Worm (Caenorhabditis elegans) whole organism, L4 larva: ENCODE data around the gene urb-1.

Source experiments
- R02D3.7 ChIP-seq: fragments of 150-350 bp; sonication (generic microtip); optimal IDR thresholded peaks from 3 replicates; lab custom pipeline; 2014; ENCODE audit warnings: missing biosample characterization, missing genetic modification characterization
- Y48G9A.11 ChIP-seq: fragments of 200-800 bp; sonication (Bioruptor generic); IDR thresholded peaks from 2 replicates; pipeline ENCODE4 v1.3.6; 2022; ENCODE audit warnings: missing genetic modification reagents, missing genetic modification characterization, missing compliant biosample characterization
- ZK546.5 ChIP-seq, 2 experiments: sonication (generic microtip); optimal IDR thresholded peaks; 2 replicates each; lab custom pipeline; 2017; ENCODE audit warnings: missing biosample characterization in 2 of 2, missing genetic modification characterization in 2 of 2
- aha-1 ChIP-seq: fragments of 150-350 bp; peaks from one replicate; lab custom pipeline; 2014; ENCODE audit warnings: missing biosample characterization, missing genetic modification characterization
- ceh-20 ChIP-seq: fragments of 200-800 bp; sonication (Bioruptor generic); IDR thresholded peaks from 2 replicates; pipeline ENCODE4 v1.3.6; 2022; ENCODE audit warnings: missing genetic modification reagents, missing genetic modification characterization, missing compliant biosample characterization
- ceh-32 ChIP-seq: sonication (generic microtip); optimal IDR thresholded peaks from 2 replicates; lab custom pipeline; 2016; ENCODE audit warnings: mild to moderate bottlenecking, missing genetic modification characterization, missing compliant biosample characterization; ENCODE audit not compliant: poor library complexity
- ces-1 ChIP-seq: fragments of 150-350 bp; sonication (generic microtip); optimal IDR thresholded peaks from 4 replicates; lab custom pipeline; 2014; ENCODE audit warnings: missing biosample characterization, missing genetic modification reagents, missing genetic modification characterization
- daf-16 ChIP-seq, 3 experiments: sonication (generic microtip); optimal IDR thresholded peaks; 2 replicates each; lab custom pipeline; 2016 to 2017; ENCODE audit warnings: missing genetic modification characterization in 3 of 3, missing genetic modification reagents in 3 of 3, mild to moderate bottlenecking in 2 of 3, missing compliant biosample characterization in 2 of 3, missing biosample characterization in 1 of 3, moderate library complexity in 1 of 3
- dmd-6 ChIP-seq: fragments of 200-800 bp; sonication (Bioruptor generic); IDR thresholded peaks from 2 replicates; pipeline ENCODE4 v1.3.6; 2022; ENCODE audit warnings: missing genetic modification reagents, missing genetic modification characterization, missing compliant biosample characterization
- dpl-1 ChIP-seq: fragments of 150-350 bp; optimal IDR thresholded peaks from 2 replicates; lab custom pipeline; 2014; ENCODE audit warnings: missing biosample characterization, missing genetic modification reagents, missing genetic modification characterization
- dve-1 ChIP-seq: sonication (generic microtip); optimal IDR thresholded peaks from 2 replicates; lab custom pipeline; 2017; ENCODE audit warnings: antibody characterized with exemption, mild to moderate bottlenecking, missing genetic modification characterization, missing compliant biosample characterization; ENCODE audit not compliant: insufficient read depth
- egl-27 ChIP-seq: sonication (generic microtip); optimal IDR thresholded peaks from 3 replicates; lab custom pipeline; 2017; ENCODE audit warnings: missing biosample characterization, missing genetic modification reagents, missing genetic modification characterization
- fkh-10 ChIP-seq: fragments of 150-350 bp; optimal IDR thresholded peaks from 2 replicates; lab custom pipeline; 2014; ENCODE audit warnings: missing biosample characterization, missing genetic modification reagents, missing genetic modification characterization
- fos-1 ChIP-seq: fragments of 150-350 bp; optimal IDR thresholded peaks from 2 replicates; lab custom pipeline; 2014; ENCODE audit warnings: missing biosample characterization, missing genetic modification characterization
- gei-8 ChIP-seq: fragments of 200-800 bp; sonication (Bioruptor generic); optimal IDR thresholded peaks from 2 replicates; lab custom pipeline; 2018; ENCODE audit warnings: mild to moderate bottlenecking, missing genetic modification characterization, missing compliant biosample characterization
- hlh-11 ChIP-seq: fragments of 200-800 bp; sonication (Bioruptor generic); optimal IDR thresholded peaks from 2 replicates; lab custom pipeline; 2018; ENCODE audit warnings: mild to moderate bottlenecking, missing genetic modification characterization, missing compliant biosample characterization
- hlh-30 ChIP-seq: sonication (generic microtip); optimal IDR thresholded peaks from 2 replicates; lab custom pipeline; 2017; ENCODE audit warnings: antibody characterized with exemption, mild to moderate bottlenecking, missing genetic modification characterization, missing compliant biosample characterization; ENCODE audit not compliant: insufficient read depth
- jun-1 ChIP-seq: fragments of 150-350 bp; optimal IDR thresholded peaks from 2 replicates; lab custom pipeline; 2014; ENCODE audit warnings: missing biosample characterization, missing genetic modification reagents, missing genetic modification characterization
- lim-7 ChIP-seq: fragments of 200-800 bp; sonication (Bioruptor generic); IDR thresholded peaks from 2 replicates; pipeline ENCODE4 v1.3.6; 2022; ENCODE audit warnings: missing genetic modification characterization, missing compliant biosample characterization
- lin-29 ChIP-seq: fragments of 200-800 bp; sonication (Bioruptor generic); IDR thresholded peaks from 2 replicates; pipeline ENCODE4 v1.3.6; 2022; ENCODE audit warnings: missing genetic modification reagents, missing genetic modification characterization, missing compliant biosample characterization
- mep-1 ChIP-seq: fragments of 150-350 bp; sonication (generic microtip); optimal IDR thresholded peaks from 3 replicates; lab custom pipeline; 2014; ENCODE audit warnings: missing biosample characterization, missing genetic modification characterization
- mxl-2 ChIP-seq: fragments of 200-800 bp; sonication (Bioruptor generic); conservative IDR thresholded peaks from 2 replicates; pipeline ENCODE4 v1.3.6; 2022; ENCODE audit warnings: missing genetic modification reagents, missing genetic modification characterization, missing compliant biosample characterization
- mxl-3 ChIP-seq: fragments of 200-800 bp; sonication (Bioruptor generic); optimal IDR thresholded peaks from 2 replicates; lab custom pipeline; 2018; ENCODE audit warnings: mild to moderate bottlenecking, missing genetic modification characterization, missing compliant biosample characterization
- nhr-10 ChIP-seq: fragments of 150-350 bp; optimal IDR thresholded peaks from 2 replicates; lab custom pipeline; 2014; ENCODE audit warnings: missing biosample characterization, missing genetic modification characterization
- nhr-11 ChIP-seq: fragments of 150-350 bp; optimal IDR thresholded peaks from 2 replicates; lab custom pipeline; 2014; ENCODE audit warnings: missing biosample characterization, missing genetic modification characterization
- nhr-237 ChIP-seq: sonication (generic microtip); optimal IDR thresholded peaks from 2 replicates; lab custom pipeline; 2017; ENCODE audit warnings: missing biosample characterization, missing genetic modification characterization
- nhr-28 ChIP-seq: fragments of 150-350 bp; optimal IDR thresholded peaks from 2 replicates; lab custom pipeline; 2014; ENCODE audit warnings: missing biosample characterization, missing genetic modification characterization
- nhr-77 ChIP-seq: fragments of 150-350 bp; optimal IDR thresholded peaks from 2 replicates; lab custom pipeline; 2014; ENCODE audit warnings: missing biosample characterization, missing genetic modification characterization
- php-3 ChIP-seq: fragments of 200-800 bp; sonication (Bioruptor generic); IDR thresholded peaks from 2 replicates; pipeline ENCODE4 v1.3.6; 2022; ENCODE audit warnings: missing genetic modification reagents, missing genetic modification characterization, missing compliant biosample characterization
- pqm-1 ChIP-seq: sonication (generic microtip); optimal IDR thresholded peaks from 2 replicates; lab custom pipeline; 2017; ENCODE audit warnings: missing biosample characterization, missing genetic modification characterization
- sdz-12 ChIP-seq: fragments of 200-800 bp; sonication (Bioruptor generic); optimal IDR thresholded peaks from 2 replicates; lab custom pipeline; 2018; ENCODE audit warnings: mild to moderate bottlenecking, missing genetic modification characterization, missing compliant biosample characterization
- set-16 ChIP-seq: fragments of 200-800 bp; sonication (Bioruptor generic); IDR thresholded peaks from 2 replicates; pipeline ENCODE4 v1.3.6; 2022; ENCODE audit warnings: missing genetic modification reagents, missing genetic modification characterization, missing compliant biosample characterization
- snpc-4 ChIP-seq: fragments of 150-350 bp; optimal IDR thresholded peaks from 2 replicates; lab custom pipeline; 2014; ENCODE audit warnings: missing biosample characterization, missing genetic modification characterization
- unc-62 ChIP-seq, 3 experiments: fragments of 150-350 bp in 1 of 3; sonication (generic microtip); optimal IDR thresholded peaks in 2 of 3; peaks in 1 of 3; 1 replicate in 1 of 3; 2 replicates in 2 of 3; lab custom pipeline; 2014 to 2017; ENCODE audit warnings: missing biosample characterization in 3 of 3, missing genetic modification characterization in 3 of 3, missing genetic modification reagents in 3 of 3, missing genotype in 1 of 3
- zag-1 ChIP-seq: fragments of 150-350 bp; optimal IDR thresholded peaks from 2 replicates; lab custom pipeline; 2014; ENCODE audit warnings: missing biosample characterization, missing genetic modification characterization
- zfp-2 ChIP-seq: sonication (generic microtip); optimal IDR thresholded peaks from 2 replicates; lab custom pipeline; 2016; ENCODE audit warnings: mild to moderate bottlenecking, missing genetic modification characterization, missing compliant biosample characterization
- zfp-3 ChIP-seq: fragments of 200-800 bp; sonication (Bioruptor generic); conservative IDR thresholded peaks from 2 replicates; pipeline ENCODE4 v1.3.6; 2022; ENCODE audit warnings: missing genetic modification reagents, missing genetic modification characterization, missing compliant biosample characterization
- zip-2 ChIP-seq: fragments of 150-350 bp; optimal IDR thresholded peaks from 2 replicates; lab custom pipeline; 2014; ENCODE audit warnings: missing biosample characterization, missing genetic modification characterization

Gene urb-1

DNA sequence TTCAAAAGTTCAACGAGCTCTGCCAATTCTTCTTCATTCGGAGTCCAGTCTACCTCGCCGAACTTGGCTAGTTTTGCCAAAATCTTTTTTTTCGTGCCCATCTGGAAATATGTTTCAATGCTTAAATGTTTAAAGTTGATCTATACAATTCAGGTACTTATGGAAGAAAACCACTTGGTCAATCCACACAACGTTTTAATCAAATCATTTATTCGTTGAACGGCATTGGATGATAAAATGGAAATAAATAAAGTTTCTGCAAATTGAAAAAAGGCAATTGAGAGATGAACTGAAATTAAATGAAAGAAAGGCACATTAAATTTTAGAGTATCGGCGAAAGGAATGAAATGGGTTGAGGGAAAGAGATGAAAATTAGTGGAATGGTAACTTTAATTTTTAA lies at the start of gene urb-1:
TSS of gene urb-1 (minus strand) at position 101 of the 400 bp plus-strand sequence.
- TF ChIP-seq fkh-10 (no peak), egl-27 (tag; lab: Kevin White, UChicago) (no peak), hlh-30 (tag; lab: Kevin White, UChicago) (no peak), zfp-3 (GFP tag; lab: Robert Waterston, UW) (no peak), pqm-1 (tag; lab: Kevin White, UChicago) (no peak), lin-29 (GFP tag; lab: Robert Waterston, UW) (no peak), zip-2 (no peak), sdz-12 (no peak), mxl-2 (no peak), gei-8 (GFP tag; lab: Kevin White, UChicago) (no peak), ces-1 (GFP tag; lab: Kevin White, UChicago) (no peak), ceh-20 (GFP tag; lab: Robert Waterston, UW) (no peak)

DNA sequence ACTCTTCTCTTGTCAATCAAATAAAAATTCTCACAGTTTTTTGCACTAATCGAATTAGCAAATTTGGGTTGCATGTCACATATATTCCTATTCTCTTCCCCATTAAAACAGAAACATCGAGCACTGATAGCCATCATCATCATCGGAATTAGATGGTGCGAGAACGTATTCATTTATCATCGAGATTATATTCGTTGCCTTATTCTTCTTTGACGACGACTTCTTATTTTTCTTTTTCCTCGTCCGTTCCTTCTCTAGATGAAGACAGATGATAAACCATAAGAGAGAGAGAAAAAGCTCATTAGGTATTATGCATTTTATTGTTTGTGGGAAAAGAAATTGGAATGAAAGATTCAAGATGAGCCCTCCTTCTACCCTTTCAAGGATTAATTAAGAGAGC lies 47.3 kb upstream of the urb-1 start:
- TF ChIP-seq egl-27 (tag; lab: Kevin White, UChicago) (no peak), unc-62 (GFP tag; optimal IDR thresholded peaks at IDR 0.05 in 1 of 2; lab: Kevin White, UChicago) (peak in 1 of 2 experiments; percentile 4), unc-62 (tag; optimal IDR thresholded peaks at IDR 0.05; lab: Kevin White, UChicago) (no peak)

DNA sequence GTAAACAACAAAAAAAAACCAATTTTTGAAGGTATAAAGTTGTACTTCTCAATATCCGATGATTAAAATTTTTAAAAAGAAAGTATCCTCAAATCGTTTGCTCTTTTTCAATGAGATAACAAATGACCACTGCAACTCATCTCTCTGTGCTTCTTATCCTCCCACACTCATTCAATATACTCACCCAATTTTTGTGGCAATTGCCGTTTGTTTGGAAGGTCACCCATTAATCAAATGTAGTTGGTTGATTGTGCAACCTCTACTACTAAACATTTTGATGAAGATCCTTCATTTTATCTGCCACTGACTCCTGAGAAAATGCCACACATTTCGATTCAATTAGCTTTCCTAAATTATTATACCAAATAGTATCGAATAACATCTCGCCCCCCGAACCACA lies 43.7 kb upstream of the urb-1 start:
- no peak for TF ChIP-seq zag-1 (tag; lab: Kevin White, UChicago)
- TF ChIP-seq dpl-1 (GFP tag; lab: Kevin White, UChicago) = no peak
- no peak for TF ChIP-seq lim-7 (GFP tag; lab: Robert Waterston, UW)

DNA sequence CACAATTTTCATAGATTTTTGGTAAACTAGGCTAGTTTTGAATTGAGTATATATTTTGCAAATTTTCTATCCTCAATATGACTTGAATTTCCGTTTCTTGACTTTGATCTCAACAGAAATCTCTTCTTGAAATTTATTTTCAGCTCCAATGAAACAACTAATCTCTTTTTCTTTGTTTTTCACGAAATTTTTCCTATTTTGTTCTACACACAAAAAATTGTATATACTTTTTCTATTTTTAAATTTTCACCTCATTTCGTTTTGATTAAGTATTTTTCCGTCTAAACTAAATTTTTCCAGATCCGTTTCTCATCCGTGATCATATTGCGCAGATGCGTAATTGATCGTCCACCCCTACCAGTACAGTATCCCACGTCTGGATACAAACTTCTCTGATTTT lies 40.8 kb upstream of the urb-1 start, which contains the start of gene unc-83:
TSS of gene unc-83 (plus strand) at position 301 of the 400 bp plus-strand sequence.
- peak in 1 of 2 experiments; percentile 45 for TF ChIP-seq unc-62 (GFP tag; optimal IDR thresholded peaks at IDR 0.05 in 1 of 2; lab: Kevin White, UChicago)
- TF ChIP-seq unc-62 (tag; optimal IDR thresholded peaks at IDR 0.05; lab: Kevin White, UChicago) = no peak
- TF ChIP-seq fkh-10 = no peak
- TF ChIP-seq zfp-2 (tag; lab: Kevin White, UChicago) = no peak
- TF ChIP-seq ceh-32 = no peak
- no peak for TF ChIP-seq pqm-1 (tag; lab: Kevin White, UChicago)

DNA sequence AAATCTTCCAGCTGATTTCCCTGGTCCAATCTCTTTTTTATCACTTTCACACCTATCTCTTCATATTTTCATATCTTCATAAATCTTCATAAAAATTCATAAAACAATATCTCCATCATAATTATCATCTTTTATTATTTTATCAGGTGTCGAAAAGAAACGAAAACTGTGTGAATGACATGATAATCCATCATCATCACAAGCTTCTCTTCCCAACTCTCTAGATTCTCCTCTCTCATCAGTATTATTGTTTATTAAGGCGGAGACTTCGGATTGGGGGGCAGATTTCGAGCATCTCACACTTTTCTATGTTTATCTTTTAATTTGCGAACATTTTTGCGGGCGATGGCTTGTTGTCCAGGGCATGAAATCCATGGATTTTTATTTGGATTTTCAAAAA lies 40.3 kb upstream of the urb-1 start:
- no peak for TF ChIP-seq jun-1 (tag; lab: Kevin White, UChicago)
- no peak for TF ChIP-seq snpc-4 (tag; lab: Kevin White, UChicago)
- no peak for TF ChIP-seq ceh-20 (GFP tag; lab: Robert Waterston, UW)
- TF ChIP-seq dpl-1 (GFP tag; lab: Kevin White, UChicago) = no peak
- TF ChIP-seq mxl-3 = no peak
- no peak for TF ChIP-seq Y48G9A.11
- TF ChIP-seq nhr-28 = no peak
- no peak for TF ChIP-seq fos-1

DNA sequence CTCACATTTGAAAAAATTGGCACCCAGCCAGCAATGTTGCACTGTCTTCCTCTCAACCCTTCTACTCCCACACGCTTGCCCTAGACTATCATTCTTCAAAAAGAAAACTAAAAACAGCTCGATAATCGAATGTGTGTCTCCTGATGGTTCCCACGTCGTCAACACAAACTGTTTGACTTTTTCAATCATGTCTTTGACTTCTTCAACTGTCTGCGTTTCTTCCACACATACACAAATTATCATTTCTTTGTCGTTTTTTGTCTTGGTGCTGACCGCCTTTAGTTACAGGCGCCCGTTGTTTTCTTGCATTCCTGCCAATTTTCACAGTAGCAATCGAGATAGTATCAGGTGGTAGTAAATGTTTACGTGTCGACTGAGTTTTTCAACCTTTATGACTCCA lies 38.7 kb upstream of the urb-1 start:
- 0 out of 2 replicates have a peak, but pooled peaks have one; percentile 31 for TF ChIP-seq php-3 (GFP tag; lab: Robert Waterston, UW)
- TF ChIP-seq mep-1 = peak; percentile 7
- no peak for TF ChIP-seq unc-62 (GFP tag; optimal IDR thresholded peaks at IDR 0.05 in 1 of 2; lab: Kevin White, UChicago)
- no peak for TF ChIP-seq unc-62 (tag; optimal IDR thresholded peaks at IDR 0.05; lab: Kevin White, UChicago)
- TF ChIP-seq snpc-4 (tag; lab: Kevin White, UChicago) = no peak
- TF ChIP-seq dpl-1 (GFP tag; lab: Kevin White, UChicago) = peak; percentile 32
- TF ChIP-seq zip-2 = no peak
- TF ChIP-seq aha-1 (tag; lab: Kevin White, UChicago) = peak; percentile 18
- TF ChIP-seq set-16 (GFP tag; lab: Robert Waterston, UW) = no peak
- TF ChIP-seq hlh-30 (tag; lab: Kevin White, UChicago) = peak; percentile 73
- peak; percentile 51 for TF ChIP-seq hlh-11 (tag; lab: Kevin White, UChicago)
- peak; percentile 27 for TF ChIP-seq dve-1
- TF ChIP-seq nhr-237 = no peak
- no peak for TF ChIP-seq R02D3.7 (tag; lab: Kevin White, UChicago)
- peak; percentile 32; the same call in 1 of the 2 replicates for TF ChIP-seq dmd-6 (GFP tag; lab: Robert Waterston, UW)
- TF ChIP-seq nhr-11 (tag; lab: Kevin White, UChicago) = no peak
- peak; percentile 16 for TF ChIP-seq nhr-77 (tag; lab: Kevin White, UChicago)
- TF ChIP-seq daf-16 (GFP tag; optimal IDR thresholded peaks at IDR 0.05; lab: Kevin White, UChicago) = no peak
- TF ChIP-seq daf-16 (tag; optimal IDR thresholded peaks at IDR 0.05; lab: Kevin White, UChicago) = peak; percentile 78
- peak; percentile 76 for TF ChIP-seq nhr-28
- no peak for TF ChIP-seq ZK546.5 (tag; optimal IDR thresholded peaks at IDR 0.05; lab: Kevin White, UChicago)
- no peak for TF ChIP-seq nhr-10
